Worm (Caenorhabditis elegans) whole organism, midembryonic: ENCODE results near the gene xrn-1.

Experiments used
- flt-1 ChIP-seq: fragments of 200-800 bp; sonication (Bioruptor generic); IDR thresholded peaks from 2 replicates; pipeline ENCODE4 v1.3.6; 2022; ENCODE audit warnings: missing genetic modification characterization, missing compliant biosample characterization
- klf-2 ChIP-seq: fragments of 200-800 bp; sonication (Bioruptor generic); conservative IDR thresholded peaks from 2 replicates; pipeline ENCODE4 v1.3.6; 2022; ENCODE audit warnings: missing genetic modification reagents, missing genetic modification characterization, missing compliant biosample characterization
- med-1 ChIP-seq: sonication (generic microtip); optimal IDR thresholded peaks from 2 replicates; lab custom pipeline; 2017; ENCODE audit warnings: missing genetic modification characterization, mild to moderate bottlenecking, missing compliant biosample characterization, antibody characterized with exemption, missing genetic modification reagents; ENCODE audit not compliant: insufficient read depth
- ref-1 ChIP-seq: fragments of 200-800 bp; sonication (Bioruptor generic); conservative IDR thresholded peaks from 2 replicates; pipeline ENCODE4 v1.3.6; 2022; ENCODE audit warnings: missing genetic modification reagents, missing genetic modification characterization, missing compliant biosample characterization
- ztf-23 ChIP-seq: fragments of 200-800 bp; sonication (Bioruptor generic); IDR thresholded peaks from 2 replicates; pipeline ENCODE4 v1.3.6; 2022; ENCODE audit warnings: missing genetic modification reagents, missing genetic modification characterization, missing compliant biosample characterization
- ztf-29 ChIP-seq: fragments of 200-800 bp; sonication (Bioruptor generic); IDR thresholded peaks from 2 replicates; pipeline ENCODE4 v1.3.6; 2022; ENCODE audit warnings: missing genetic modification reagents, missing genetic modification characterization, missing compliant biosample characterization

DNA sequence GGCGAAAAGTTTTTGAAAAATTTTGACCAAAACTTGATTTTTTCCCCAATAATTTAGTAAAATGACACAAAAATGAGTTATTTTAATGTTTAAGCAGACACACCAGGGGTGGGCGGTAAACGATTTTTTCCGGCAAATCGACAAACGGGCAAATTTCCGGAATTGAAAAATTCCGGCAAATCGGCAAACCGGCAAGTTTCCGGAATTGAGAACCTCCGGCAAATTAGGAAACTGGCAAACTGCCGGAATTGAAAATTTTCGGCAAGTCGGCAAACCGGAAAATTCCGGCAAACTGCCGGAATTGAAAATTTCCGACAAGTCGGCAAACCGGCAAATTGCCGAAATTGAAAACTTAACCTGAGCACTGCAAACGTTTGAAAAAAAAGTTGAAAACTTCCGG, 36.0 kb upstream of the xrn-1 start:
- TF ChIP-seq klf-2 (GFP tag; lab: Robert Waterston, UW): no peak
- TF ChIP-seq med-1: no peak
- TF ChIP-seq ref-1 (GFP tag; lab: Robert Waterston, UW): no peak
- no peak for TF ChIP-seq flt-1 (GFP tag; lab: Robert Waterston, UW)
- no peak for TF ChIP-seq ztf-29 (GFP tag; lab: Robert Waterston, UW)
- TF ChIP-seq ztf-23 (GFP tag; lab: Robert Waterston, UW): no peak
